Fruit fly (Drosophila melanogaster) whole organism, embryonic: ENCODE results near the gene Sfp79B.

Experiments
- kay ChIP-seq: fragments of 200-800 bp; sonication (Bioruptor generic); optimal IDR thresholded peaks from 2 replicates; lab custom pipeline; 2016; ENCODE audit warnings: missing biosample characterization, missing genetic modification characterization
- ken ChIP-seq: fragments of 200-800 bp; sonication (Bioruptor generic); IDR thresholded peaks from 3 replicates; pipeline ENCODE4 v1.3.6; 2022; ENCODE audit warnings: missing biosample characterization, missing genetic modification characterization

- TF ChIP-seq kay (GFP tag; lab: Kevin White, UChicago) (no peak), ken (GFP tag; lab: Robert Waterston, UW) (no peak)
Measured at dm6 chr3L:22094308-22094866, 14.3 kb downstream of the Sfp79B start.
